Worm (Caenorhabditis elegans): ENCODE results near the gene B0035.15.

Gene B0035.15

ce11 chrIV:11284102-11284531 lies 13.9 kb downstream of the B0035.15 start (continued):
- TF ChIP-seq gei-8 (GFP tag; optimal IDR thresholded peaks at IDR 0.05): no peak
- peak; percentile 83 for TF ChIP-seq nhr-6 (tag; optimal IDR thresholded peaks at IDR 0.05)
- TF ChIP-seq ceh-62 (tag; optimal IDR thresholded peaks at IDR 0.05): no peak
- no peak for TF ChIP-seq T26A8.4 (GFP tag; IDR thresholded peaks at IDR 0.05)
- no peak for TF ChIP-seq daf-19 (GFP tag; conservative IDR thresholded peaks at IDR 0.05)
- TF ChIP-seq unc-62 (GFP tag; optimal IDR thresholded peaks at IDR 0.05 in 1 of 2): peak in 1 of 2 experiments; percentile 27
- no peak for TF ChIP-seq unc-62 (tag; optimal IDR thresholded peaks at IDR 0.05)
- no peak for TF ChIP-seq attf-4 (tag; optimal IDR thresholded peaks at IDR 0.05)
- no peak for TF ChIP-seq egl-27 (tag; optimal IDR thresholded peaks at IDR 0.05)

DNA sequence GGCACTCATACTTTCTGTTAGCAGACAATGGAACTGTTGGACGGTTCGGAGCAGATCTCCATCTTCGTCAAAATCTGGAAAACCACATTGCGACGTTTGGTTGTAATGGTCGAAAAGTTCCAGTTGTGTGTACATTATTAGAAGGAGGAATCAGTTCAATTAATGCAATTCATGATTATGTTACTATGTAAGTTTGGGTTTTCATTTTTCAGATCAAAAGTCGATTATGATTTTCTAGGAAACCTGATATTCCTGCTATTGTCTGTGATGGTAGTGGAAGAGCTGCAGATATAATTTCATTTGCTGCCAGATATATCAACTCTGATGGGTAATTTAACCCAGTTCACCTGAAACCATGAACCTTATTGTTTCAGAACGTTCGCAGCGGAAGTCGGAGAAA lies 22.0 kb downstream of the B0035.15 start:
- TF ChIP-seq snpc-4 (tag; optimal IDR thresholded peaks at IDR 0.05): no peak
- TF ChIP-seq unc-62 (GFP tag; optimal IDR thresholded peaks at IDR 0.05 in 1 of 2): peak in 1 of 2 experiments; percentile 90
- TF ChIP-seq unc-62 (tag; optimal IDR thresholded peaks at IDR 0.05): no peak
- TF ChIP-seq hif-1 (tag; optimal IDR thresholded peaks at IDR 0.05): no peak
- TF ChIP-seq ceh-82 (tag; optimal IDR thresholded peaks at IDR 0.05): no peak

DNA sequence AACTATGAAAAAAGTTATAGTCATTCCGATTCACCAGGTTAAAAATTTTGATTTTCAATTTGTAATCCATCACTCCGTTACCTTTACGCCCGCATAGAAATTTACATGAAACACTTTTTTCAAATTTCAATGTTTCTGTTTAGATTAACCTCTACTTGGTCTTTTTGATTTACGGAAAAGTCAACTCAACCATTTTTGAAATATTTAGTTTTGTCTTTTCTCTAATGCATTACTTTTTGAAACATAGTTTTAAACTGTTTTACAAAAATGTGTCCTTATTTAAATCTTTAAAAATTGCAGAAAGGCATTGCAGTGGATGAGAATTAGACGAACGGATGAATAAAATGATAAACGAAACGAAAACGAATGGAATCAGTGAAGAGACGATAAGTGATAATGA lies 24.9 kb downstream of the B0035.15 start, which contains the start of gene gtl-2:
Gene gtl-2 (plus strand): TSS at position 301 of the 400 bp plus-strand sequence.
- no peak for TF ChIP-seq cey-2 (tag; optimal IDR thresholded peaks at IDR 0.05; ENCODE audit: borderline replicate concordance, insufficient read depth)
- TF ChIP-seq mdl-1 (tag; optimal IDR thresholded peaks at IDR 0.05): no peak
- no peak for TF ChIP-seq mxl-3 (GFP tag; optimal IDR thresholded peaks at IDR 0.05)
- TF ChIP-seq D1046.2 (GFP tag; IDR thresholded peaks at IDR 0.05): no peak
- no peak for TF ChIP-seq zfp-3 (GFP tag; conservative IDR thresholded peaks at IDR 0.05)
- no peak for TF ChIP-seq nhr-111 (GFP tag; optimal IDR thresholded peaks at IDR 0.05)
- TF ChIP-seq nhr-76 (tag; optimal IDR thresholded peaks at IDR 0.05): no peak
- TF ChIP-seq spr-3 (GFP tag; optimal IDR thresholded peaks at IDR 0.05): no peak
- TF ChIP-seq daf-19 (GFP tag; conservative IDR thresholded peaks at IDR 0.05): no peak
- TF ChIP-seq nhr-41 (GFP tag; IDR thresholded peaks at IDR 0.05): no peak
- TF ChIP-seq lir-3 (tag; optimal IDR thresholded peaks at IDR 0.05): no peak
- TF ChIP-seq ZK546.5 (tag; optimal IDR thresholded peaks at IDR 0.05): no peak
- TF ChIP-seq F49E8.2 (tag; optimal IDR thresholded peaks at IDR 0.05; ENCODE audit: borderline replicate concordance): no peak
- no peak for TF ChIP-seq egl-43 (GFP tag; IDR thresholded peaks at IDR 0.05)
- TF ChIP-seq Y105C5A.15 (GFP tag; IDR thresholded peaks at IDR 0.05): no peak
- TF ChIP-seq jun-1 (tag; optimal IDR thresholded peaks at IDR 0.05): no peak
- no peak for TF ChIP-seq ztf-11 (tag; optimal IDR thresholded peaks at IDR 0.05)
- TF ChIP-seq unc-39 (tag; optimal IDR thresholded peaks at IDR 0.05): no peak

DNA sequence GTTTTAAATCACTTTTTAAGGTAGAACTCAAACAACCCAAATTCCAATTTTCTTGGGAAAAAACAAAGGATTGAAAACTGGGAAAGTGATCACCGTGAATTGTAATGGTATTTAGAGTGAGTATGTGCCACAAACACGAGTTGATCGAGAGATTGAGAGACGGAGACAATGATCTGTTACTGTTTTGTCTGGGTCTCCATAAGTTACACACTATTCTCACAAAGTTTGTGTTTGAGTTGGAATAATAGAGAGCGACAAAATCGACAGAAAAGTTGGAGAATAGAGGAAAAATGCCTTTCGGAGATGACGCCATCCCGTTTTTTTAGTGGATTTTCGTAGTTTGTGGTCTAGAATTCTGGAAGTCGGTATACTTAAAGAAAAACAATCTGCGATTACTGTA lies 26.8 kb downstream of the B0035.15 start, which contains the start of gene nhr-7:
Gene nhr-7 (minus strand): TSS at position 101 of the 400 bp plus-strand sequence.
- TF ChIP-seq daf-16 (GFP tag; optimal IDR thresholded peaks at IDR 0.05) (no peak), daf-16 (tag; optimal IDR thresholded peaks at IDR 0.05) (no peak), spr-1 (tag; optimal IDR thresholded peaks at IDR 0.05) (no peak), madf-9 (GFP tag; conservative IDR thresholded peaks at IDR 0.05) (no peak), D1046.2 (GFP tag; IDR thresholded peaks at IDR 0.05) (no peak), snpc-1.2 (GFP tag; IDR thresholded peaks at IDR 0.05) (no peak), rbr-2 (tag; optimal IDR thresholded peaks at IDR 0.05) (no peak), T20F7.1 (GFP tag; optimal IDR thresholded peaks at IDR 0.05) (no peak), duxl-1 (tag; optimal IDR thresholded peaks at IDR 0.05; ENCODE audit: poor library complexity) (no peak), mdl-1 (tag; optimal IDR thresholded peaks at IDR 0.05) (no peak), madf-5 (GFP tag; IDR thresholded peaks at IDR 0.05) (no peak), attf-4 (tag; optimal IDR thresholded peaks at IDR 0.05) (no peak), gei-8 (GFP tag; optimal IDR thresholded peaks at IDR 0.05) (no peak), ceh-62 (tag; optimal IDR thresholded peaks at IDR 0.05) (no peak), lin-38 (GFP tag; IDR thresholded peaks at IDR 0.05) (no peak), nhr-42 (GFP tag; IDR thresholded peaks at IDR 0.05) (no peak), nhr-102 (tag; optimal IDR thresholded peaks at IDR 0.05) (no peak), daf-8 (GFP tag; IDR thresholded peaks at IDR 0.05) (no peak), skn-1 (tag; optimal IDR thresholded peaks at IDR 0.05) (no peak), arid-1 (GFP tag; conservative IDR thresholded peaks at IDR 0.05) (no peak), sdz-12 (GFP tag; optimal IDR thresholded peaks at IDR 0.05) (no peak)

Data from whole organism, L4 larva.